Worm (Caenorhabditis elegans): Measurements from ENCODE around the gene C16C10.4.
A peak's percentile ranks its signal among the peaks of the same experiment; 100 is the strongest.

The C16C10.4 gene

DNA sequence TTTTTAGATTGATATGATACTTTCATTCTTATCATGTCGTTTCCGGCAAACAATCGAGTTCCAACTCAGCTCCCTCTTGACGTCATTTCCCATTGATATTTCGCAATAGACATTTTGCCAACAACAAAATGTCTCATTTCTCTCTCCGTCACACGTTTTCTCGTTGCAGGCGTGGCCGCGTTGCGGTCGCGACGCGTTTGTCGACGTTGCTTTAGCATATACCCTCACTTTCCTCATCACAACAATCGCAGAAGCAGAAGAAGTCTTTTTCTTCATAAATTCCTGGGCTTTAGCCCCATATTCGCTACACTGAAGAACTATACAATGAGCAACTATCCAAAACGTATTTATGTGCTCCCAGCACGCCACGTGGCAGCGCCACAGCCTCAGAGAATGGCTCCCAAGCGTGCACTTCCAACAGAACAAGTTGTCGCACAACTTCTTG lies 22.5 kb downstream of the C16C10.4 start, which contains the start of gene xbp-1 (continued):
- TF ChIP-seq ceh-2 (tag; optimal IDR thresholded peaks at IDR 0.05) = no peak
- TF ChIP-seq gmeb-2 (tag; optimal IDR thresholded peaks at IDR 0.05) = no peak
- no peak for TF ChIP-seq ceh-9 (tag; optimal IDR thresholded peaks at IDR 0.05)
- no peak for TF ChIP-seq ttx-3 (tag; optimal IDR thresholded peaks at IDR 0.05)
- TF ChIP-seq ceh-14 (tag; optimal IDR thresholded peaks at IDR 0.05) = peak; percentile 38
- TF ChIP-seq pax-1 (tag; optimal IDR thresholded peaks at IDR 0.05) = peak; percentile 77
- TF ChIP-seq ceh-30 (tag; optimal IDR thresholded peaks at IDR 0.05) = no peak
- TF ChIP-seq nhr-232 (tag; optimal IDR thresholded peaks at IDR 0.05) = no peak
- TF ChIP-seq unc-3 (GFP tag; conservative IDR thresholded peaks at IDR 0.05) = no peak
- no peak for TF ChIP-seq unc-3 (tag; optimal IDR thresholded peaks at IDR 0.05)
- no peak for TF ChIP-seq eyg-1 (tag; optimal IDR thresholded peaks at IDR 0.05)
- TF ChIP-seq ceh-45 (GFP tag; IDR thresholded peaks at IDR 0.05) = no peak
- no peak for TF ChIP-seq mec-3 (tag; optimal IDR thresholded peaks at IDR 0.05; ENCODE audit: borderline replicate concordance)
- TF ChIP-seq Y22D7AL.16 (tag; optimal IDR thresholded peaks at IDR 0.05) = no peak
- no peak for TF ChIP-seq ceh-6 (GFP tag; optimal IDR thresholded peaks at IDR 0.05)
- peak; percentile 11 for TF ChIP-seq C08G9.2 (tag; optimal IDR thresholded peaks at IDR 0.05)

DNA sequence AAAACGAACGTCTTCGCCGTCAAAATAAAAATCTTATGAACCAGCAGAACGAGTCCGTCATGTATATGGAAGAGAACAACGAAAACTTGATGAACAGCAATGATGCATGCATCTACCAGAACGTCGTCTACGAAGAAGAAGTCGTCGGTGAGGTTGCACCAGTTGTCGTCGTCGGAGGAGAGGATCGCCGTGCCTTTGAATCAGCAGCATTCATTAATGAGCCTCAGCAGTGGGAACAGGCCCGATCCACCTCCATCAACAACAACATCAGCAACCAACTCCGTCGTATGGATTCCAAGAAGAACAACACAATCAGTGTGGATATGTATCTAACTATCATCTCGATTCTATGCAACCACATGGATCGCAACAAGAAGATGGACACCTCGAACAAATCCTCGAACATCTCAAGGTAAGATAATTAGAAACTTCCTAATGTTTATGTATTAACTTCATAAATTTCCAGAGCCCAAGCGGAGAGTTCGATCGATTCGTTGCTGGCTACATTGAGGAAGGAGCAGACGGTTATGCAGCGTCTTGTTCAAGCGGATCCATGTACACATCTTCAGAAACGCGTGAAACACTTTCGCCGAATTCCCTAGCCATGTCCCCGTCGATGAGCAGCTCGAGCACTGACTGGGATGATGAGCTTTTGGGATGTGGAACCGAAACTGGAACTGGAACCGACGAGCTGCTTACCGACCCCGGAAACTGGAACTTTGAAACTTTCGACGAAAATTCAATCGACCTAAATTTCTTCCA lies 23.4 kb downstream of the C16C10.4 start:
- TF ChIP-seq nfya-1 (tag; optimal IDR thresholded peaks at IDR 0.05) = no peak
- TF ChIP-seq ama-1 (optimal IDR thresholded peaks at IDR 0.05) = no peak
- TF ChIP-seq sox-2 (GFP tag; IDR thresholded peaks at IDR 0.05) = no peak
- no peak for TF ChIP-seq fkh-6 (tag; optimal IDR thresholded peaks at IDR 0.05)
- TF ChIP-seq K02D7.2 (tag; optimal IDR thresholded peaks at IDR 0.05) = no peak
- TF ChIP-seq pha-4 (tag; optimal IDR thresholded peaks at IDR 0.05) = no peak
- TF ChIP-seq dve-1 (tag; optimal IDR thresholded peaks at IDR 0.05) = no peak
- TF ChIP-seq tbx-2 (tag; optimal IDR thresholded peaks at IDR 0.05) = no peak
- TF ChIP-seq ceh-14 (tag; optimal IDR thresholded peaks at IDR 0.05) = no peak
- no peak for TF ChIP-seq ceh-45 (GFP tag; IDR thresholded peaks at IDR 0.05)
- TF ChIP-seq ceh-9 (tag; optimal IDR thresholded peaks at IDR 0.05) = no peak
- no peak for TF ChIP-seq ceh-22 (tag; optimal IDR thresholded peaks at IDR 0.05)
- TF ChIP-seq syd-9 (tag; optimal IDR thresholded peaks at IDR 0.05) = no peak
- TF ChIP-seq fax-1 (tag; optimal IDR thresholded peaks at IDR 0.05) = no peak
- no peak for TF ChIP-seq ceh-2 (tag; optimal IDR thresholded peaks at IDR 0.05)
- TF ChIP-seq hlh-30 (tag; optimal IDR thresholded peaks at IDR 0.05; ENCODE audit: insufficient read depth) = no peak

DNA sequence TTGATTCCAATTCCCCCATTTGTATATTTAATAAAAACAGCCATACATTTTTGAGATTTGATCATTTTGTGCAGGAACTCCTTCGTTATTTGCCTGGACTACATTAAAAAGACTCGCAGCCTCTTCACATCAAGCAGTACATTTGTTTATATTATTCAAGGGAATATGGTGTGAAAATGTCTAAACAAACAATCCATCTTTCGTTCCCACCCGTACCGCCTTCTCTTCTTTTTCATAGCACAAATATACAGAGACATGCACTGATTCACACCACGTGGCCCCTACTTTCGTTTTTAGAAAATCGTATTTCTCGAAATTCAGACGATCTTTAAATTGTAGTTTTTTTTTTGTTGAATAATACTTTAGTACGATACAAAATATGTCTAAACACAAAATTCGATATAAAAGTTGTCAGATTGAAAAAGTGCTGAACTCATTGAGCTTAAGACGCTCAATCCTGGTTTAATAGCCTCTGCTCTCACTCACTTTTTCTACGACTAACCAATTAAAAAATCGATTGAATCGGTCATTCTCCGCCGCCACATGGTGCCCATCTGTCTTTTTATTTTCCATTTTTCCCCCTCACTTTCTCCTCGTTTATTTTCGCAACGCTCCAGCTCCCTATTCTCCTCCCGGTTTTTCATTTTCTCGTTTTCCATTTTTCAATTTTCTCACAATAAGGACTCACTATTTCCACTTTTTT lies 24.3 kb downstream of the C16C10.4 start:
- no peak for TF ChIP-seq ceh-31 (tag; optimal IDR thresholded peaks at IDR 0.05)
- TF ChIP-seq hlh-8 (tag; optimal IDR thresholded peaks at IDR 0.05) = peak; percentile 94
- TF ChIP-seq ama-1 (optimal IDR thresholded peaks at IDR 0.05) = peak; percentile 82

DNA sequence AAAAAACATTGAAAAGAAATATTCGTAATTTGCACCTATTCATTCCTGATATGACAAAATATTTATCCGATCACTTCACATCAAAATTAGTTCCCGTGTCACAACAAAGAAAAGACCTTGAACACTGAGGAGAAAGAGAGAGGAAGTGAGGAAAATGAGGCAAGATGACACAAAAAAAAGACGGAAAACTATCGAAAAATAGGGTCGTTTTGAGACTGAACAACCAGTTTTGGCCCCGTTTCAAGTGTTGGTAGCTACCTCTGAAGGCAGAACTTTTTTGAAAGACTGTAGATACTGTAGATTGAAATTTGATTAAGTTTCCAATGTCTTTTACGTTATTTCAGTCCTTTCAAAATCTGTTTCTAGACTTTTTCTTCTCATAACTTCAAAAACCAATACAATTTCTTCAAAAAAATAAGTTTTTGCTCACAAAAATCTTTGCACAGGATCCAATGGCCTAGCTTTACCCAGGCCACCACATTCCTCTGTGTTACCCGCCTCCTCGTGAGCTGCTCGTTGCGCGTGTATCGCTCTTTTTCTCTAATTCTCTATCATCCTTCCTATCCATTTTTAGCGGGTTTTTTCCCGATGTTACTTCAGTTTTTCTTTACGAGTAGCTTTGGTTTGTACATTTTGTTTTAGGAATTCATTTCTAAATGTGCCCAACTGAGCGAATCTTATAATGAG lies 25.3 kb downstream of the C16C10.4 start:
- TF ChIP-seq rnt-1 (tag; optimal IDR thresholded peaks at IDR 0.05) = peak; percentile 64
- TF ChIP-seq fkh-6 (tag; optimal IDR thresholded peaks at IDR 0.05) = peak; percentile 74
- TF ChIP-seq pax-1 (tag; optimal IDR thresholded peaks at IDR 0.05) = peak; percentile 31
- TF ChIP-seq C08G9.2 (tag; optimal IDR thresholded peaks at IDR 0.05) = peak; percentile 89
- peak; percentile 47 for TF ChIP-seq unc-42 (tag; optimal IDR thresholded peaks at IDR 0.05)
- TF ChIP-seq ceh-18 (tag; optimal IDR thresholded peaks at IDR 0.05) = peak; percentile 53
- TF ChIP-seq ceh-45 (GFP tag; IDR thresholded peaks at IDR 0.05) = no peak
- no peak for TF ChIP-seq pha-2 (tag; optimal IDR thresholded peaks at IDR 0.05)
- peak; percentile 93 for TF ChIP-seq hlh-30 (tag; optimal IDR thresholded peaks at IDR 0.05; ENCODE audit: insufficient read depth)
- no peak for TF ChIP-seq pros-1 (tag; optimal IDR thresholded peaks at IDR 0.05)
- TF ChIP-seq Y22D7AL.16 (tag; optimal IDR thresholded peaks at IDR 0.05) = no peak
- TF ChIP-seq dve-1 (tag; optimal IDR thresholded peaks at IDR 0.05) = no peak
- peak; percentile 61 for TF ChIP-seq lim-6 (tag; optimal IDR thresholded peaks at IDR 0.05)
- TF ChIP-seq ref-2 (tag; optimal IDR thresholded peaks at IDR 0.05) = peak; percentile 51
- peak; percentile 75 for TF ChIP-seq zip-5 (tag; optimal IDR thresholded peaks at IDR 0.05)
- TF ChIP-seq ahr-1 (tag; optimal IDR thresholded peaks at IDR 0.05) = no peak
- TF ChIP-seq che-1 (tag; optimal IDR thresholded peaks at IDR 0.05) = no peak
- peak; percentile 71 for TF ChIP-seq ets-4 (tag; optimal IDR thresholded peaks at IDR 0.05)
- TF ChIP-seq T23F11.4 (GFP tag; optimal IDR thresholded peaks at IDR 0.05) = no peak
- peak; percentile 89 for TF ChIP-seq ceh-31 (tag; optimal IDR thresholded peaks at IDR 0.05)
- no peak for TF ChIP-seq eyg-1 (tag; optimal IDR thresholded peaks at IDR 0.05)
- TF ChIP-seq ttx-3 (tag; optimal IDR thresholded peaks at IDR 0.05) = no peak
- TF ChIP-seq unc-86 (tag; optimal IDR thresholded peaks at IDR 0.05) = no peak
- no peak for TF ChIP-seq K02D7.2 (tag; optimal IDR thresholded peaks at IDR 0.05)

Measured in whole organism, late embryonic.